Fruit fly (Drosophila melanogaster) whole organism, embryonic: ENCODE data around the gene Osi18.

ENCODE experiments used
- BEAF-32 ChIP-seq: fragments of 200-800 bp; sonication (Bioruptor generic); optimal IDR thresholded peaks from 3 replicates; lab custom pipeline; 2017; ENCODE audit warnings: missing biosample characterization, missing genetic modification characterization, mild to moderate bottlenecking, moderate library complexity, missing genetic modification reagents
- CG30403 ChIP-seq: fragments of 200-800 bp; sonication (Bioruptor generic); optimal IDR thresholded peaks from 3 replicates; lab custom pipeline; 2016; ENCODE audit warnings: missing biosample characterization, missing genetic modification characterization
- CG43689 ChIP-seq: fragments of 200-800 bp; sonication (Bioruptor generic); IDR thresholded peaks from 2 replicates; pipeline ENCODE4 v1.3.6; 2022; ENCODE audit warnings: missing biosample characterization, missing genetic modification characterization
- E2f1 ChIP-seq: fragments of 200-800 bp; sonication (Bioruptor generic); IDR thresholded peaks from 2 replicates; pipeline ENCODE4 v1.3.6; 2022; ENCODE audit warnings: missing biosample characterization, missing genetic modification characterization
- NK7.1 ChIP-seq: fragments of 200-800 bp; sonication (Bioruptor generic); optimal IDR thresholded peaks from 3 replicates; lab custom pipeline; 2016; ENCODE audit warnings: missing biosample characterization, missing genetic modification characterization
- caup ChIP-seq: fragments of 200-800 bp; sonication (Bioruptor generic); optimal IDR thresholded peaks from 3 replicates; lab custom pipeline; 2017; ENCODE audit warnings: missing biosample characterization, mild to moderate bottlenecking, missing genetic modification characterization, moderate library complexity; ENCODE audit not compliant: severe bottlenecking
- disco-r ChIP-seq: fragments of 200-800 bp; sonication (Bioruptor generic); optimal IDR thresholded peaks from 2 replicates; lab custom pipeline; 2016; ENCODE audit warnings: missing biosample characterization, missing genetic modification characterization
- sim ChIP-seq: fragments of 200-800 bp; sonication (Bioruptor generic); IDR thresholded peaks from 2 replicates; pipeline ENCODE4 v1.3.6; 2022; ENCODE audit warnings: missing biosample characterization, missing genetic modification characterization
- vnd ChIP-seq: fragments of 200-800 bp; sonication (Bioruptor generic); IDR thresholded peaks from 3 replicates; pipeline ENCODE4 v1.3.6; 2022; ENCODE audit warnings: missing biosample characterization, missing genetic modification characterization; ENCODE audit not compliant: partially characterized antibody
- zfh1 ChIP-seq: fragments of 200-800 bp; sonication (Bioruptor generic); IDR thresholded peaks from 3 replicates; pipeline ENCODE4 v1.3.6; 2022; ENCODE audit warnings: missing biosample characterization, missing genetic modification characterization

DNA sequence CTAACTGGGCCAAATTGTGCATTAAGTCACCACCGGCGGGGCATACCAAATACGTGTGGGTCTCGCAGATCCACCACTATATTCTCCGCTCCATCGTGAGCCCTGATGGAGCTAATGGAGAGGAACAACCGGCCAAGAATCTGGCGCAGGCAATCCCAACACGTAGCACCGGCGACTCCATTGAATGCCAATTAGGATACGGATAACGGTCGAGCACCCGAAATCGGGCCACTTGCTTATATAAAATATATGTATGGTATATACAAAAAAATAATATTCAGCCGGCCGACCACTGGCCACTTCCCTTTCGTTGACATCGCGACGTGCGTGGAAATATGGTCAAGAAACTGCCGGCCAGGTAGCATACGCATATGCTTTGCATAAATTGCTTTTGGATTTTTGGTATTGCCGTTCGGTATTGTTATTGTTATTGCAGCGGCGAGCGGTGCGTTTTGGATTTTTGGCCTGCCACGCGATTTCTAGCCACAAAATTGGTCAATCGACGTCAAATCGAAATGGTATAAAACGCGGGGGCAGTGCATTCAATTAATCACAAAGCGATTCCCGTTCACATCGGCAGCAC, 28.7 kb upstream of the Osi18 start, which contains the start of gene Osi15:
- TF ChIP-seq NK7.1 (GFP tag; lab: Kevin White, UChicago), result no peak
- no peak for TF ChIP-seq caup (GFP tag; lab: Kevin White, UChicago)
- no peak for TF ChIP-seq zfh1
- TF ChIP-seq CG43689, result no peak
- no peak for TF ChIP-seq vnd (GFP tag; lab: Robert Waterston, UW)
- no peak for TF ChIP-seq disco-r (GFP tag; lab: Kevin White, UChicago)
- no peak for TF ChIP-seq sim (GFP tag; lab: Robert Waterston, UW)
- TF ChIP-seq BEAF-32 (GFP tag; lab: Kevin White, UChicago), result no peak
- no peak for TF ChIP-seq CG30403 (GFP tag; lab: Kevin White, UChicago)
- no peak for TF ChIP-seq E2f1 (GFP tag; lab: Robert Waterston, UW)
